Worm (Caenorhabditis elegans) whole organism, young adult: Measurements from ENCODE around the gene F01D5.8.

Experiments
- B0035.1 ChIP-seq: sonication (generic microtip); optimal IDR thresholded peaks from 2 replicates; lab custom pipeline; 2016; ENCODE audit warnings: missing genetic modification characterization, mild to moderate bottlenecking, missing compliant biosample characterization, missing genotype, missing genetic modification reagents
- D2030.7 ChIP-seq: fragments of 200-800 bp; sonication (Bioruptor generic); IDR thresholded peaks from 2 replicates; pipeline ENCODE4 v1.3.6; 2022; ENCODE audit warnings: missing genetic modification reagents, missing genetic modification characterization, missing compliant biosample characterization
- T07F8.4 ChIP-seq: sonication (generic microtip); optimal IDR thresholded peaks from 2 replicates; lab custom pipeline; 2016; ENCODE audit warnings: mild to moderate bottlenecking, missing genetic modification characterization, moderate library complexity, missing compliant biosample characterization
- athp-1 ChIP-seq: sonication (generic microtip); optimal IDR thresholded peaks from 2 replicates; lab custom pipeline; 2017; ENCODE audit warnings: mild to moderate bottlenecking, missing genetic modification characterization, missing compliant biosample characterization
- dox-1 ChIP-seq: fragments of 200-800 bp; sonication (Bioruptor generic); IDR thresholded peaks from 2 replicates; pipeline ENCODE4 v1.3.6; 2022; ENCODE audit warnings: missing genetic modification reagents, missing genetic modification characterization, missing compliant biosample characterization
- dpl-1 ChIP-seq: fragments of 150-350 bp; optimal IDR thresholded peaks from 2 replicates; lab custom pipeline; 2014; ENCODE audit warnings: missing biosample characterization, missing genetic modification reagents, missing genetic modification characterization
- him-1 ChIP-seq: sonication (generic microtip); optimal IDR thresholded peaks from 2 replicates; lab custom pipeline; 2016; ENCODE audit warnings: missing genotype, missing genetic modification reagents, missing genetic modification characterization, missing compliant biosample characterization
- lsl-1 ChIP-seq: fragments of 200-800 bp; sonication (Bioruptor generic); optimal IDR thresholded peaks from 2 replicates; lab custom pipeline; 2018; ENCODE audit warnings: mild to moderate bottlenecking, missing genetic modification characterization, moderate library complexity, missing compliant biosample characterization
- madf-3 ChIP-seq: fragments of 200-800 bp; sonication (Bioruptor generic); IDR thresholded peaks from 2 replicates; pipeline ENCODE4 v1.3.6; 2022; ENCODE audit warnings: missing genetic modification reagents, missing genetic modification characterization, missing compliant biosample characterization
- mxl-1 ChIP-seq: sonication (generic microtip); optimal IDR thresholded peaks from 2 replicates; lab custom pipeline; 2016; ENCODE audit warnings: missing genetic modification characterization, missing compliant biosample characterization
- nfya-2 ChIP-seq: fragments of 200-800 bp; sonication (Bioruptor generic); IDR thresholded peaks from 2 replicates; pipeline ENCODE4 v1.3.6; 2022; ENCODE audit warnings: missing genetic modification reagents, missing genetic modification characterization, missing compliant biosample characterization
- somi-1 ChIP-seq: fragments of 200-800 bp; sonication (Bioruptor generic); optimal IDR thresholded peaks from 2 replicates; lab custom pipeline; 2018; ENCODE audit warnings: mild to moderate bottlenecking, missing genetic modification characterization, missing compliant biosample characterization
- ztf-28 ChIP-seq: fragments of 200-800 bp; sonication (Bioruptor generic); IDR thresholded peaks from 2 replicates; pipeline ENCODE4 v1.3.6; 2022; ENCODE audit warnings: missing genetic modification reagents, missing genetic modification characterization, missing compliant biosample characterization

DNA sequence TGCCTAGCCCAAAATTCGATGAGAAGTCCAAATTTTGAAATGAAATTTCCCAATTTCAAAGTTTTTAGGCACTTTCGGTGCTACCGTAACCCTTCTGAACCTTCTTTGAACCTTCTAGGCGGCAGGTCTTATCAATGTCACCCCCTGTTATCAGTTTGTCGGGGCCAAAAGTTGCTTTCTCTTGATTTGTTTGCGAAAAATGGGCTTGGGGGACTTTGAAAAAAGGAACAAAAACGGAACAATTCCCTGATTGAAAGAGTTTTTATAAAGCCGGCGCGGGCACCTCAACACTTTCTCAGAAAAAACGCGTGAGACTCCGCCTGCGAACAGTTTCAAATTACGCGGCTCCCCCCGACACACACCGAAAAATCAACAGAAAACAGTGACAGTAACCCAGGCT is 42.6 kb downstream of the F01D5.8 start:
- TF ChIP-seq nfya-2 (GFP tag; lab: Robert Waterston, UW) (no peak), dox-1 (GFP tag; lab: Robert Waterston, UW) (no peak), him-1 (tag; lab: Kevin White, UChicago) (no peak), somi-1 (GFP tag; lab: Kevin White, UChicago) (no peak), dpl-1 (no peak), mxl-1 (tag; lab: Kevin White, UChicago) (no peak), T07F8.4 (no peak), madf-3 (GFP tag; lab: Robert Waterston, UW) (no peak), ztf-28 (GFP tag; lab: Robert Waterston, UW) (no peak), lsl-1 (GFP tag; lab: Kevin White, UChicago) (no peak), athp-1 (tag; lab: Kevin White, UChicago) (no peak), B0035.1 (no peak), D2030.7 (GFP tag; lab: Robert Waterston, UW) (no peak)
